Worm (Caenorhabditis elegans): ENCODE data around the gene Y47D7A.12.

DNA sequence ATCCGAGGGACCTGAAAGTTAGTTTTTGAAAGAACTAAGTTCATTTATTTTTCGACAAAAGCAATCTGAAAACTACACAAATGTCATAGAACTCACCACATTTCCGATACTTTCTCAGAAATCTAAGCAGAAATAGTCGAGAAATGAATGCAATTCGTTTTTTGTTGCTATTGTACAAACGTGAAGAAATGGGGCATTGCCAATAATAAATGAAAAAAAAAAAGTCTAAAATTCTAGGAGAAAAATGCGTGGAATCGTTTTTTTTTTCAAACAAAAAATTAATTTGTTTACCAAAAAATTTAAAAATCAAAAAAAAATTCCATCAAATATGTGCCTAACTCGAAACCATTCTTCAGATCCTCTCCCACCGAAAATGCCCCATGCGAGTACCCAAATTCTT is 17.8 kb downstream of the Y47D7A.12 start, which contains the start of gene Y47D7A.17:
- TF ChIP-seq nhr-90 (tag; optimal IDR thresholded peaks at IDR 0.05) (no peak), athp-1 (tag; optimal IDR thresholded peaks at IDR 0.05) (no peak), ets-4 (GFP tag; optimal IDR thresholded peaks at IDR 0.05) (no peak), ztf-18 (tag; optimal IDR thresholded peaks at IDR 0.05) (no peak), unc-130 (GFP tag; optimal IDR thresholded peaks at IDR 0.05) (no peak), sdz-38 (tag; optimal IDR thresholded peaks at IDR 0.05) (no peak), aptf-3 (GFP tag; IDR thresholded peaks at IDR 0.05) (no peak), Y53F4B.3 (GFP tag; IDR thresholded peaks at IDR 0.05) (no peak), dox-1 (GFP tag; IDR thresholded peaks at IDR 0.05) (no peak), ccch-3 (GFP tag; optimal IDR thresholded peaks at IDR 0.05) (no peak), D2030.7 (GFP tag; IDR thresholded peaks at IDR 0.05) (no peak)
